Worm (Caenorhabditis elegans) whole organism, young adult: ENCODE data around the gene ssp-33.

Experiments used
- B0035.1 ChIP-seq: sonication (generic microtip); optimal IDR thresholded peaks from 2 replicates; lab custom pipeline; 2016; ENCODE audit warnings: missing genetic modification characterization, mild to moderate bottlenecking, missing compliant biosample characterization, missing genotype, missing genetic modification reagents
- B0261.1 ChIP-seq: sonication (generic microtip); optimal IDR thresholded peaks from 2 replicates; lab custom pipeline; 2016; ENCODE audit warnings: mild to moderate bottlenecking, missing genetic modification characterization, moderate library complexity, missing compliant biosample characterization
- C06A6.2 ChIP-seq: fragments of 200-800 bp; sonication (Bioruptor generic); conservative IDR thresholded peaks from 2 replicates; pipeline ENCODE4 v1.3.6; 2022; ENCODE audit warnings: missing genetic modification characterization, missing compliant biosample characterization
- F22D6.2 ChIP-seq: sonication (generic microtip); optimal IDR thresholded peaks from 2 replicates; lab custom pipeline; 2016; ENCODE audit warnings: mild to moderate bottlenecking, missing genetic modification characterization, missing compliant biosample characterization
- F23B12.7 ChIP-seq: sonication (generic microtip); optimal IDR thresholded peaks from 2 replicates; lab custom pipeline; 2017; ENCODE audit warnings: missing genetic modification characterization, mild to moderate bottlenecking, missing compliant biosample characterization, antibody characterized with exemption, moderate library complexity; ENCODE audit not compliant: insufficient read depth
- F37B4.10 ChIP-seq: fragments of 200-800 bp; sonication (Bioruptor generic); IDR thresholded peaks from 2 replicates; pipeline ENCODE4 v1.3.6; 2022; ENCODE audit warnings: missing genetic modification characterization, missing compliant biosample characterization
- F39B2.1 ChIP-seq: fragments of 200-800 bp; sonication (Bioruptor generic); IDR thresholded peaks from 2 replicates; pipeline ENCODE4 v1.3.6; 2022; ENCODE audit warnings: missing genetic modification reagents, missing genetic modification characterization, missing compliant biosample characterization
- F55B11.4 ChIP-seq: sonication (generic microtip); optimal IDR thresholded peaks from 2 replicates; lab custom pipeline; 2016; ENCODE audit warnings: missing compliant biosample characterization, missing genetic modification characterization, borderline replicate concordance; ENCODE audit not compliant: insufficient read depth
- F57C9.4 ChIP-seq: sonication (generic microtip); optimal IDR thresholded peaks from 2 replicates; lab custom pipeline; 2017; ENCODE audit warnings: mild to moderate bottlenecking, missing genetic modification characterization, missing compliant biosample characterization
- K11D2.4 ChIP-seq: fragments of 200-800 bp; sonication (Bioruptor generic); IDR thresholded peaks from 2 replicates; pipeline ENCODE4 v1.3.6; 2022; ENCODE audit warnings: missing genetic modification reagents, missing genetic modification characterization, missing compliant biosample characterization
- K12H6.12 ChIP-seq: fragments of 200-800 bp; sonication (Bioruptor generic); optimal IDR thresholded peaks from 2 replicates; lab custom pipeline; 2018; ENCODE audit warnings: mild to moderate bottlenecking, missing genetic modification characterization, missing compliant biosample characterization
- T07F8.4 ChIP-seq: sonication (generic microtip); optimal IDR thresholded peaks from 2 replicates; lab custom pipeline; 2016; ENCODE audit warnings: mild to moderate bottlenecking, missing genetic modification characterization, moderate library complexity, missing compliant biosample characterization
- Y53G8AR.9 ChIP-seq: fragments of 200-800 bp; sonication (Bioruptor generic); conservative IDR thresholded peaks from 2 replicates; pipeline ENCODE4 v1.3.6; 2022; ENCODE audit warnings: missing genetic modification reagents, missing genetic modification characterization, missing compliant biosample characterization
- Y79H2A.3 ChIP-seq: fragments of 200-800 bp; sonication (Bioruptor generic); conservative IDR thresholded peaks from 2 replicates; pipeline ENCODE4 v1.3.6; 2022; ENCODE audit warnings: missing genetic modification reagents, missing genetic modification characterization, missing compliant biosample characterization
- ZK185.1 ChIP-seq: sonication (generic microtip); optimal IDR thresholded peaks from 2 replicates; lab custom pipeline; 2016; ENCODE audit warnings: mild to moderate bottlenecking, missing genetic modification characterization, missing compliant biosample characterization; ENCODE audit not compliant: poor library complexity, severe bottlenecking
- ama-1 ChIP-seq, 3 experiments: fragments of 150-350 bp in 1 of 3; sonication (generic microtip) in 2 of 3; optimal IDR thresholded peaks; 2 replicates each; lab custom pipeline; 2014 to 2018; ENCODE audit warnings: missing biosample characterization in 2 of 3, missing genetic modification characterization in 2 of 3, missing genetic modification reagents in 2 of 3
- atf-7 ChIP-seq: sonication (generic microtip); optimal IDR thresholded peaks from 2 replicates; lab custom pipeline; 2017; ENCODE audit warnings: mild to moderate bottlenecking, missing genetic modification characterization, missing compliant biosample characterization
- athp-1 ChIP-seq: sonication (generic microtip); optimal IDR thresholded peaks from 2 replicates; lab custom pipeline; 2017; ENCODE audit warnings: mild to moderate bottlenecking, missing genetic modification characterization, missing compliant biosample characterization
- cebp-2 ChIP-seq: fragments of 200-800 bp; sonication (Bioruptor generic); IDR thresholded peaks from 2 replicates; pipeline ENCODE4 v1.3.6; 2022; ENCODE audit warnings: missing genetic modification characterization, missing compliant biosample characterization
- ceh-100 ChIP-seq: fragments of 200-800 bp; sonication (Bioruptor generic); IDR thresholded peaks from 2 replicates; pipeline ENCODE4 v1.3.6; 2022; ENCODE audit warnings: missing genetic modification reagents, missing genetic modification characterization, missing compliant biosample characterization
- ceh-40 ChIP-seq: fragments of 200-800 bp; sonication (Bioruptor generic); IDR thresholded peaks from 2 replicates; pipeline ENCODE4 v1.3.6; 2022; ENCODE audit warnings: missing genetic modification characterization, missing compliant biosample characterization
- ceh-58 ChIP-seq: fragments of 200-800 bp; sonication (Bioruptor generic); IDR thresholded peaks from 2 replicates; pipeline ENCODE4 v1.3.6; 2022; ENCODE audit warnings: missing genetic modification characterization, missing compliant biosample characterization
- ceh-79 ChIP-seq: sonication (generic microtip); optimal IDR thresholded peaks from 2 replicates; lab custom pipeline; 2017; ENCODE audit warnings: mild to moderate bottlenecking, missing genetic modification characterization, missing compliant biosample characterization
- egl-44 ChIP-seq: fragments of 200-800 bp; sonication (Bioruptor generic); IDR thresholded peaks from 2 replicates; pipeline ENCODE4 v1.3.6; 2022; ENCODE audit warnings: missing genetic modification reagents, missing genetic modification characterization, missing compliant biosample characterization
- gei-17 ChIP-seq: fragments of 200-800 bp; sonication (Bioruptor generic); optimal IDR thresholded peaks from 2 replicates; lab custom pipeline; 2018; ENCODE audit warnings: mild to moderate bottlenecking, missing genetic modification characterization, missing compliant biosample characterization
- him-1 ChIP-seq: sonication (generic microtip); optimal IDR thresholded peaks from 2 replicates; lab custom pipeline; 2016; ENCODE audit warnings: missing genotype, missing genetic modification reagents, missing genetic modification characterization, missing compliant biosample characterization
- hrde-1 ChIP-seq: sonication (generic microtip); optimal IDR thresholded peaks from 2 replicates; lab custom pipeline; 2016; ENCODE audit warnings: missing genetic modification characterization, mild to moderate bottlenecking, missing compliant biosample characterization, moderate library complexity, missing genotype, missing genetic modification reagents, borderline replicate concordance
- lin-54 ChIP-seq: fragments of 200-800 bp; sonication (Bioruptor generic); optimal IDR thresholded peaks from 2 replicates; lab custom pipeline; 2018; ENCODE audit warnings: mild to moderate bottlenecking, missing genetic modification characterization, missing compliant biosample characterization
- lsy-27 ChIP-seq: sonication (generic microtip); optimal IDR thresholded peaks from 2 replicates; lab custom pipeline; 2017; ENCODE audit warnings: missing genetic modification characterization, mild to moderate bottlenecking, missing compliant biosample characterization, antibody characterized with exemption, missing genotype, borderline replicate concordance; ENCODE audit not compliant: insufficient read depth
- madf-10 ChIP-seq: sonication (generic microtip); optimal IDR thresholded peaks from 2 replicates; lab custom pipeline; 2016; ENCODE audit warnings: mild to moderate bottlenecking, missing genetic modification characterization, missing compliant biosample characterization
- mcd-1 ChIP-seq: fragments of 200-800 bp; sonication (Bioruptor generic); IDR thresholded peaks from 2 replicates; pipeline ENCODE4 v1.3.6; 2022; ENCODE audit warnings: missing genetic modification reagents, missing genetic modification characterization, missing compliant biosample characterization
- nfya-1 ChIP-seq: sonication (generic microtip); optimal IDR thresholded peaks from 2 replicates; lab custom pipeline; 2017; ENCODE audit warnings: antibody characterized with exemption, missing compliant biosample characterization, missing genetic modification characterization, borderline replicate concordance; ENCODE audit not compliant: insufficient read depth
- snpc-1.3 ChIP-seq: sonication (generic microtip); optimal IDR thresholded peaks from 2 replicates; lab custom pipeline; 2017; ENCODE audit warnings: missing genetic modification characterization, mild to moderate bottlenecking, missing compliant biosample characterization, antibody characterized with exemption, moderate library complexity, missing genotype, missing genetic modification reagents; ENCODE audit not compliant: insufficient read depth
- snpc-3.4 ChIP-seq: sonication (generic microtip); optimal IDR thresholded peaks from 2 replicates; lab custom pipeline; 2017; ENCODE audit warnings: missing genetic modification characterization, mild to moderate bottlenecking, missing compliant biosample characterization, antibody characterized with exemption, moderate library complexity, missing genotype, missing genetic modification reagents
- snpc-4 ChIP-seq, 5 experiments: fragments of 150-350 bp in 1 of 5; sonication (generic microtip) in 4 of 5; optimal IDR thresholded peaks; 2 replicates each; lab custom pipeline; 2014 to 2018; ENCODE audit warnings: missing genetic modification characterization in 5 of 5, missing biosample characterization in 3 of 5, antibody characterized with exemption in 2 of 5, mild to moderate bottlenecking in 2 of 5, missing compliant biosample characterization in 2 of 5, missing genotype in 2 of 5, moderate library complexity in 2 of 5, missing genetic modification reagents in 1 of 5
- sptf-2 ChIP-seq: fragments of 200-800 bp; sonication (Bioruptor generic); optimal IDR thresholded peaks from 2 replicates; lab custom pipeline; 2018; ENCODE audit warnings: mild to moderate bottlenecking, missing genetic modification characterization, missing compliant biosample characterization
- tbx-9 ChIP-seq: sonication (generic microtip); optimal IDR thresholded peaks from 2 replicates; lab custom pipeline; 2016; ENCODE audit warnings: borderline replicate concordance, missing genetic modification characterization, inconsistent platforms, missing compliant biosample characterization
- tlf-1 ChIP-seq: fragments of 200-800 bp; sonication (Bioruptor generic); optimal IDR thresholded peaks from 2 replicates; lab custom pipeline; 2018; ENCODE audit warnings: mild to moderate bottlenecking, missing genetic modification characterization, missing compliant biosample characterization
- unc-130 ChIP-seq: sonication (generic microtip); optimal IDR thresholded peaks from 2 replicates; lab custom pipeline; 2016; ENCODE audit warnings: missing genetic modification reagents, missing genetic modification characterization, missing compliant biosample characterization
- zfh-2 ChIP-seq: fragments of 200-800 bp; sonication (Bioruptor generic); conservative IDR thresholded peaks from 2 replicates; pipeline ENCODE4 v1.3.6; 2022; ENCODE audit warnings: missing genetic modification reagents, missing genetic modification characterization, missing compliant biosample characterization
- ztf-18 ChIP-seq: sonication (generic microtip); optimal IDR thresholded peaks from 2 replicates; lab custom pipeline; 2016; ENCODE audit warnings: missing genotype, mild to moderate bottlenecking, missing genetic modification characterization, missing compliant biosample characterization
- ztf-25 ChIP-seq: fragments of 200-800 bp; sonication (Bioruptor generic); IDR thresholded peaks from 2 replicates; pipeline ENCODE4 v1.3.6; 2022; ENCODE audit warnings: missing genetic modification reagents, missing genetic modification characterization, missing compliant biosample characterization
- ztf-26 ChIP-seq: sonication (generic microtip); optimal IDR thresholded peaks from 2 replicates; lab custom pipeline; 2017; ENCODE audit warnings: missing genetic modification characterization, missing compliant biosample characterization
- ztf-6 ChIP-seq: fragments of 200-800 bp; sonication (Bioruptor generic); IDR thresholded peaks from 2 replicates; pipeline ENCODE4 v1.3.6; 2022; ENCODE audit warnings: missing genetic modification reagents, missing genetic modification characterization, missing compliant biosample characterization

The ssp-33 gene

ce11 chrV:14688097-14688912, 22.9 kb upstream of the ssp-33 start, which contains the start of gene C47E8.11 (continued):
- TF ChIP-seq unc-130, result peak; percentile 46
- peak; percentile 7 for TF ChIP-seq T07F8.4 (tag; lab: Kevin White, UChicago)
- peak; percentile 64 for TF ChIP-seq lin-54 (GFP tag; lab: Kevin White, UChicago)
- TF ChIP-seq ceh-79 (tag; lab: Kevin White, UChicago), result peak; percentile 80
- TF ChIP-seq K11D2.4 (GFP tag; lab: Robert Waterston, UW), result no peak
- no peak for TF ChIP-seq F57C9.4 (tag; lab: Kevin White, UChicago)
- TF ChIP-seq Y79H2A.3 (GFP tag; lab: Robert Waterston, UW), result no peak
- TF ChIP-seq F39B2.1 (GFP tag; lab: Robert Waterston, UW), result no peak
- no peak for TF ChIP-seq tbx-9 (tag; lab: Kevin White, UChicago)
- no peak; the same call in 1 of the 2 replicates for TF ChIP-seq ceh-100 (GFP tag; lab: Robert Waterston, UW)
- peak; percentile 66 for TF ChIP-seq mcd-1
- peak; percentile 43 for TF ChIP-seq ztf-18 (tag; lab: Kevin White, UChicago)
- no peak for TF ChIP-seq lsy-27
- TF ChIP-seq zfh-2 (GFP tag; lab: Robert Waterston, UW), result peak; percentile 51
- peak; percentile 41 for TF ChIP-seq athp-1 (tag; lab: Kevin White, UChicago)
- TF ChIP-seq B0035.1 (tag; lab: Kevin White, UChicago), result no peak
- TF ChIP-seq F37B4.10 (GFP tag; lab: Robert Waterston, UW), result no peak
- TF ChIP-seq snpc-4 (GFP tag; optimal IDR thresholded peaks at IDR 0.05; lab: Kevin White, UChicago), result peak; percentile 3
- peak in 2 of 4 experiments; percentile 39 to 74 for TF ChIP-seq snpc-4 (tag; optimal IDR thresholded peaks at IDR 0.05; lab: Kevin White, UChicago)
- 0 out of 2 replicates have a peak, but pooled peaks have one; percentile 40 for TF ChIP-seq cebp-2
- peak; percentile 64 for TF ChIP-seq ZK185.1 (tag; lab: Kevin White, UChicago)
- peak; percentile 68 for TF ChIP-seq Y53G8AR.9 (GFP tag; lab: Robert Waterston, UW)
- peak; percentile 60 for TF ChIP-seq madf-10
- TF ChIP-seq ztf-25 (GFP tag; lab: Robert Waterston, UW), result no peak
- TF ChIP-seq ztf-26 (tag; lab: Kevin White, UChicago), result peak; percentile 74
- TF ChIP-seq ztf-6 (GFP tag; lab: Robert Waterston, UW), result no peak
- TF ChIP-seq him-1 (tag; lab: Kevin White, UChicago), result no peak
- no peak for TF ChIP-seq ceh-58
- TF ChIP-seq B0261.1, result peak; percentile 6
- TF ChIP-seq F55B11.4, result no peak
- peak; percentile 21 for TF ChIP-seq hrde-1
- TF ChIP-seq nfya-1 (tag; lab: Kevin White, UChicago), result no peak
- TF ChIP-seq atf-7 (tag; lab: Kevin White, UChicago), result peak; percentile 34
- peak; percentile 82 for TF ChIP-seq snpc-1.3 (tag; lab: Kevin White, UChicago)
- TF ChIP-seq C06A6.2 (GFP tag; lab: Robert Waterston, UW), result peak; percentile 48; the same call in 1 of the 2 replicates
- TF ChIP-seq gei-17 (GFP tag; lab: Kevin White, UChicago), result peak; percentile 42
- peak; percentile 78 for TF ChIP-seq tlf-1 (GFP tag; lab: Kevin White, UChicago)
- no peak for TF ChIP-seq egl-44
- no peak for TF ChIP-seq ceh-40 (GFP tag; lab: Robert Waterston, UW)
- TF ChIP-seq F23B12.7 (tag; lab: Kevin White, UChicago), result peak; percentile 44
- TF ChIP-seq K12H6.12 (tag; lab: Kevin White, UChicago), result peak; percentile 39
- TF ChIP-seq snpc-3.4 (tag; lab: Kevin White, UChicago), result peak; percentile 88
- no peak for TF ChIP-seq F22D6.2
- TF ChIP-seq ama-1 (optimal IDR thresholded peaks at IDR 0.05; lab: Kevin White, UChicago), result peak; percentile 92
- TF ChIP-seq ama-1 (GFP tag; optimal IDR thresholded peaks at IDR 0.05; lab: Kevin White, UChicago), result peak; percentile 57 to 77
- TF ChIP-seq sptf-2 (GFP tag; lab: Kevin White, UChicago), result peak; percentile 16
